Fruit fly (Drosophila melanogaster) whole organism, embryonic: ENCODE data around the gene Col4a1.

ENCODE experiments used
- Abd-B ChIP-seq: fragments of 200-800 bp; sonication (Bioruptor generic); optimal IDR thresholded peaks from 2 replicates; lab custom pipeline; 2018; ENCODE audit warnings: missing biosample characterization, mild to moderate bottlenecking, missing genetic modification characterization, moderate library complexity
- CG10979 ChIP-seq: fragments of 200-800 bp; sonication (Bioruptor generic); optimal IDR thresholded peaks from 2 replicates; lab custom pipeline; 2018; ENCODE audit warnings: missing biosample characterization, mild to moderate bottlenecking, missing genetic modification characterization, moderate library complexity
- CG11504 ChIP-seq: fragments of 200-800 bp; sonication (Bioruptor generic); optimal IDR thresholded peaks from 3 replicates; lab custom pipeline; 2019; ENCODE audit warnings: missing biosample characterization, mild to moderate bottlenecking, missing genetic modification characterization, moderate library complexity
- CG12659 ChIP-seq: fragments of 200-800 bp; sonication (Bioruptor generic); optimal IDR thresholded peaks from 3 replicates; lab custom pipeline; 2017; ENCODE audit warnings: mild to moderate bottlenecking, missing biosample characterization, missing genetic modification reagents, missing genetic modification characterization
- CG12942 ChIP-seq: fragments of 200-800 bp; sonication (Bioruptor generic); optimal IDR thresholded peaks from 3 replicates; lab custom pipeline; 2016; ENCODE audit warnings: missing biosample characterization, missing genetic modification characterization
- CG13894 ChIP-seq: fragments of 200-800 bp; sonication (Bioruptor generic); optimal IDR thresholded peaks from 3 replicates; lab custom pipeline; 2018; ENCODE audit warnings: missing biosample characterization, mild to moderate bottlenecking, missing genetic modification characterization, moderate library complexity
- CG1529 ChIP-seq: fragments of 200-800 bp; sonication (Bioruptor generic); optimal IDR thresholded peaks from 3 replicates; lab custom pipeline; 2018; ENCODE audit warnings: missing biosample characterization, missing genetic modification characterization
- CG15696 ChIP-seq: fragments of 200-800 bp; sonication (Bioruptor generic); optimal IDR thresholded peaks from 2 replicates; lab custom pipeline; 2019; ENCODE audit warnings: missing biosample characterization, mild to moderate bottlenecking, missing genetic modification characterization, moderate library complexity
- CG1602 ChIP-seq: fragments of 200-800 bp; sonication (Bioruptor generic); optimal IDR thresholded peaks from 3 replicates; lab custom pipeline; 2016; ENCODE audit warnings: missing biosample characterization, missing genetic modification characterization
- CG16815 ChIP-seq: fragments of 200-800 bp; sonication (Bioruptor generic); optimal IDR thresholded peaks from 3 replicates; lab custom pipeline; 2017; ENCODE audit warnings: missing biosample characterization, mild to moderate bottlenecking, missing genetic modification characterization
- CG17328 ChIP-seq: fragments of 200-800 bp; sonication (Bioruptor generic); IDR thresholded peaks from 2 replicates; pipeline ENCODE4 v1.3.6; 2022; ENCODE audit warnings: missing biosample characterization, missing genetic modification characterization
- CG17359 ChIP-seq: fragments of 200-800 bp; sonication (Bioruptor generic); optimal IDR thresholded peaks from 3 replicates; lab custom pipeline; 2018; ENCODE audit warnings: missing biosample characterization, mild to moderate bottlenecking, missing genetic modification characterization, moderate library complexity
- CG17361 ChIP-seq: fragments of 200-800 bp; sonication (Bioruptor generic); IDR thresholded peaks from 3 replicates; pipeline ENCODE4 v1.3.6; 2022; ENCODE audit warnings: missing biosample characterization, missing genetic modification characterization
- CG17385 ChIP-seq: fragments of 200-800 bp; sonication (Bioruptor generic); optimal IDR thresholded peaks from 3 replicates; lab custom pipeline; 2018; ENCODE audit warnings: missing biosample characterization, mild to moderate bottlenecking, missing genetic modification characterization
- CG17829 ChIP-seq: fragments of 200-800 bp; optimal IDR thresholded peaks from 2 replicates; lab custom pipeline; 2019; ENCODE audit warnings: missing biosample characterization, mild to moderate bottlenecking, missing genetic modification characterization, moderate library complexity
- CG2129 ChIP-seq: fragments of 200-800 bp; sonication (Bioruptor generic); IDR thresholded peaks from 2 replicates; pipeline ENCODE4 v1.3.6; 2022; ENCODE audit warnings: missing biosample characterization, missing genetic modification characterization; ENCODE audit not compliant: partially characterized antibody
- CG2678 ChIP-seq: fragments of 200-800 bp; sonication (Bioruptor generic); optimal IDR thresholded peaks from 3 replicates; lab custom pipeline; 2019; ENCODE audit warnings: missing biosample characterization, mild to moderate bottlenecking, missing genetic modification characterization, moderate library complexity
- CG2875 ChIP-seq: fragments of 200-800 bp; sonication (Bioruptor generic); optimal IDR thresholded peaks from 2 replicates; lab custom pipeline; 2017; ENCODE audit warnings: missing biosample characterization, mild to moderate bottlenecking, missing genetic modification characterization, missing genetic modification reagents
- CG31365 ChIP-seq: fragments of 200-800 bp; sonication (Bioruptor generic); optimal IDR thresholded peaks from 2 replicates; lab custom pipeline; 2018; ENCODE audit warnings: missing biosample characterization, mild to moderate bottlenecking, missing genetic modification characterization
- CG3726 ChIP-seq: fragments of 200-800 bp; sonication (Bioruptor generic); IDR thresholded peaks from 3 replicates; pipeline ENCODE4, ENCODE4 v1.3.6; 2022; ENCODE audit warnings: missing biosample characterization, missing genetic modification characterization
- CG4360 ChIP-seq: fragments of 200-800 bp; sonication (Bioruptor generic); IDR thresholded peaks from 2 replicates; pipeline ENCODE4 v1.3.6; 2022; ENCODE audit warnings: missing biosample characterization, missing genetic modification characterization
- CG7556 ChIP-seq: fragments of 200-800 bp; sonication (Bioruptor generic); optimal IDR thresholded peaks from 2 replicates; lab custom pipeline; 2017; ENCODE audit warnings: missing biosample characterization, mild to moderate bottlenecking, missing genetic modification characterization
- CG8388 ChIP-seq: fragments of 200-800 bp; sonication (Bioruptor generic); optimal IDR thresholded peaks from 2 replicates; lab custom pipeline; 2019; ENCODE audit warnings: missing biosample characterization, mild to moderate bottlenecking, missing genetic modification characterization, moderate library complexity
- CG8924 ChIP-seq: fragments of 200-800 bp; optimal IDR thresholded peaks from 3 replicates; lab custom pipeline; 2019; ENCODE audit warnings: missing biosample characterization, mild to moderate bottlenecking, missing genetic modification characterization, moderate library complexity
- CG9817 ChIP-seq: fragments of 200-800 bp; sonication (Bioruptor generic); optimal IDR thresholded peaks from 2 replicates; lab custom pipeline; 2018; ENCODE audit warnings: missing biosample characterization, mild to moderate bottlenecking, missing genetic modification characterization, moderate library complexity
- D19A ChIP-seq: fragments of 200-800 bp; optimal IDR thresholded peaks from 3 replicates; lab custom pipeline; 2019; ENCODE audit warnings: missing biosample characterization, mild to moderate bottlenecking, missing genetic modification characterization, moderate library complexity
- Dp ChIP-seq: fragments of 200-800 bp; sonication (Bioruptor generic); optimal IDR thresholded peaks from 2 replicates; lab custom pipeline; 2018; ENCODE audit warnings: missing biosample characterization, mild to moderate bottlenecking, missing genetic modification characterization, moderate library complexity
- Drgx ChIP-seq: fragments of 200-800 bp; sonication (Bioruptor generic); IDR thresholded peaks from 2 replicates; pipeline ENCODE4 v1.3.6; 2022; ENCODE audit warnings: missing biosample characterization, missing genetic modification characterization
- HmgZ ChIP-seq: fragments of 200-800 bp; sonication (Bioruptor generic); optimal IDR thresholded peaks from 2 replicates; lab custom pipeline; 2018; ENCODE audit warnings: missing biosample characterization, mild to moderate bottlenecking, missing genetic modification characterization
- Lpt ChIP-seq: fragments of >200 bp; optimal IDR thresholded peaks from 2 replicates; lab custom pipeline; 2018; ENCODE audit warnings: missing biosample characterization, missing genetic modification characterization
- Nf-YC ChIP-seq: fragments of 200-800 bp; optimal IDR thresholded peaks from 3 replicates; lab custom pipeline; 2019; ENCODE audit warnings: missing biosample characterization, mild to moderate bottlenecking, missing genetic modification characterization, moderate library complexity
- PHDP ChIP-seq: fragments of 200-800 bp; sonication (Bioruptor generic); optimal IDR thresholded peaks from 3 replicates; lab custom pipeline; 2018; ENCODE audit warnings: missing biosample characterization, mild to moderate bottlenecking, missing genetic modification characterization, moderate library complexity
- abd-A ChIP-seq: fragments of 200-800 bp; sonication (Bioruptor generic); optimal IDR thresholded peaks from 3 replicates; lab custom pipeline; 2019; ENCODE audit warnings: missing biosample characterization, mild to moderate bottlenecking, missing genetic modification characterization, moderate library complexity
- dmrt99B ChIP-seq: fragments of 200-800 bp; sonication (Bioruptor generic); optimal IDR thresholded peaks from 2 replicates; lab custom pipeline; 2018; ENCODE audit warnings: missing biosample characterization, mild to moderate bottlenecking, missing genetic modification characterization, moderate library complexity
- ken ChIP-seq: fragments of 200-800 bp; sonication (Bioruptor generic); IDR thresholded peaks from 3 replicates; pipeline ENCODE4 v1.3.6; 2022; ENCODE audit warnings: missing biosample characterization, missing genetic modification characterization
- nerfin-1 ChIP-seq: fragments of 200-800 bp; sonication (Bioruptor generic); optimal IDR thresholded peaks from 3 replicates; lab custom pipeline; 2019; ENCODE audit warnings: missing biosample characterization, mild to moderate bottlenecking, missing genetic modification characterization, moderate library complexity
- prd ChIP-seq, 3 experiments: fragments of >200 bp in 2 of 3; fragments of 200-800 bp in 1 of 3; sonication (Bioruptor generic) in 1 of 3; optimal IDR thresholded peaks in 2 of 3; IDR thresholded peaks in 1 of 3; 2 replicates in 2 of 3; 3 replicates in 1 of 3; pipeline versions ENCODE4 v1.3.6 to Lab custom; 2017 to 2022; ENCODE audit warnings: missing biosample characterization in 1 of 3, missing genetic modification characterization in 1 of 3
- pros ChIP-seq: fragments of 200-800 bp; sonication (Bioruptor generic); optimal IDR thresholded peaks from 3 replicates; lab custom pipeline; 2019; ENCODE audit warnings: missing biosample characterization, mild to moderate bottlenecking, missing genetic modification characterization, moderate library complexity
- sd ChIP-seq: fragments of 200-800 bp; sonication (Bioruptor generic); optimal IDR thresholded peaks from 3 replicates; lab custom pipeline; 2018; ENCODE audit warnings: missing biosample characterization, mild to moderate bottlenecking, missing genetic modification characterization, moderate library complexity
- sens ChIP-seq: fragments of 200-800 bp; sonication (Bioruptor generic); peaks from one replicate; lab custom pipeline; 2016; ENCODE audit warnings: missing biosample characterization, missing genetic modification characterization
- stc ChIP-seq: fragments of 200-800 bp; sonication (Bioruptor generic); IDR thresholded peaks from 2 replicates; pipeline ENCODE4 v1.3.6; 2022; ENCODE audit warnings: missing biosample characterization, missing genetic modification characterization
- trem ChIP-seq: fragments of 200-800 bp; optimal IDR thresholded peaks from 3 replicates; lab custom pipeline; 2019; ENCODE audit warnings: missing biosample characterization, mild to moderate bottlenecking, missing genetic modification characterization, moderate library complexity
- ttk ChIP-seq: fragments of 200-800 bp; sonication (Bioruptor generic); IDR thresholded peaks from 2 replicates; pipeline ENCODE4 v2.1.2; 2022; ENCODE audit warnings: missing biosample characterization, missing genetic modification characterization
- vvl ChIP-seq: fragments of 200-800 bp; sonication (Bioruptor generic); IDR thresholded peaks from 2 replicates; pipeline ENCODE4 v1.3.6; 2022; ENCODE audit warnings: missing biosample characterization, missing genetic modification characterization
- wdn ChIP-seq: fragments of 200-800 bp; sonication (Bioruptor generic); IDR thresholded peaks from 2 replicates; pipeline ENCODE4 v1.3.6; 2022; ENCODE audit warnings: missing biosample characterization, missing genetic modification characterization
- z ChIP-seq: fragments of 200-800 bp; sonication (Bioruptor generic); IDR thresholded peaks from 3 replicates; pipeline ENCODE4 v1.3.6; 2022; ENCODE audit warnings: missing biosample characterization, missing genetic modification characterization
- zen ChIP-seq: fragments of 200-800 bp; sonication (Bioruptor generic); optimal IDR thresholded peaks from 3 replicates; lab custom pipeline; 2018; ENCODE audit warnings: missing biosample characterization, mild to moderate bottlenecking, missing genetic modification characterization, moderate library complexity
- zf30C ChIP-seq: fragments of 200-800 bp; sonication (Bioruptor generic); optimal IDR thresholded peaks from 3 replicates; lab custom pipeline; 2018; ENCODE audit warnings: missing biosample characterization, mild to moderate bottlenecking, missing genetic modification characterization

Gene Col4a1

dm6 chr2L:5037402-5037860, 8.0 kb downstream of the Col4a1 start, which contains the start of the genes CG14042 and SP555 (continued):
- no peak for TF ChIP-seq CG7556
- 0 out of 3 replicates have a peak, but pooled peaks have one; percentile 23 for TF ChIP-seq z
- 0 out of 2 replicates have a peak, but pooled peaks have one; percentile 31 for TF ChIP-seq wdn (GFP tag; lab: Robert Waterston, UW)
- peak; percentile 96 for TF ChIP-seq pros (GFP tag; lab: Kevin White, UChicago)
- TF ChIP-seq sens, result peak; percentile 20
- TF ChIP-seq CG4360 (GFP tag; lab: Robert Waterston, UW), result no peak
- peak; percentile 86 for TF ChIP-seq Nf-YC (tag; lab: Kevin White, UChicago)
- peak; percentile 86 for TF ChIP-seq abd-A
- TF ChIP-seq vvl (GFP tag; lab: Robert Waterston, UW), result peak; percentile 76
- peak; percentile 27 for TF ChIP-seq sd (tag; lab: Kevin White, UChicago)
- peak; percentile 66 for TF ChIP-seq CG13894 (tag; lab: Kevin White, UChicago)
- peak; percentile 37; the same call in 1 of the 2 replicates for TF ChIP-seq Drgx (GFP tag; lab: Robert Waterston, UW)

- peak; percentile 32; the same call in 1 of the 3 replicates for TF ChIP-seq ken (GFP tag; lab: Robert Waterston, UW)
- peak; percentile 5 for TF ChIP-seq CG16815
- no peak for TF ChIP-seq Dp (GFP tag; lab: Kevin White, UChicago)
- no peak for TF ChIP-seq Abd-B
- TF ChIP-seq zf30C (GFP tag; lab: Kevin White, UChicago), result peak; percentile 43
- TF ChIP-seq ttk (GFP tag; lab: Robert Waterston, UW), result no peak
- peak; percentile 42 for TF ChIP-seq PHDP (tag; lab: Kevin White, UChicago)
- peak; percentile 46 for TF ChIP-seq zen (tag; lab: Kevin White, UChicago)
- no peak for TF ChIP-seq CG2129 (GFP tag; lab: Robert Waterston, UW)
- peak; percentile 25 for TF ChIP-seq nerfin-1 (tag; lab: Kevin White, UChicago)
- peak; percentile 49 for TF ChIP-seq CG11504 (tag; lab: Kevin White, UChicago)
- TF ChIP-seq Lpt (GFP tag; lab: Kevin White, UChicago), result no peak
- TF ChIP-seq CG7556, result no peak
- TF ChIP-seq CG1529, result peak; percentile 3
- TF ChIP-seq CG10979, result peak; percentile 58
- TF ChIP-seq CG1602, result peak; percentile 17
- TF ChIP-seq CG17361, result peak; percentile 53; the same call in 2 of the 3 replicates
- TF ChIP-seq trem (tag; lab: Kevin White, UChicago), result peak; percentile 22
- no peak for TF ChIP-seq CG12942 (GFP tag; lab: Kevin White, UChicago)
- TF ChIP-seq CG17359, result peak; percentile 31
- no peak for TF ChIP-seq CG3726
- TF ChIP-seq CG17829 (tag; lab: Kevin White, UChicago), result peak; percentile 30
- TF ChIP-seq CG9817 (tag; lab: Kevin White, UChicago), result no peak
- TF ChIP-seq HmgZ, result peak; percentile 4
- peak; percentile 47 for TF ChIP-seq D19A
- no peak for TF ChIP-seq CG31365 (tag; lab: Kevin White, UChicago)
- no peak for TF ChIP-seq CG12659 (GFP tag; lab: Kevin White, UChicago)
- peak; percentile 15 for TF ChIP-seq CG8388 (GFP tag; lab: Kevin White, UChicago)
- TF ChIP-seq pros (GFP tag; lab: Kevin White, UChicago), result no peak
- TF ChIP-seq CG15696 (tag; lab: Kevin White, UChicago), result peak; percentile 55
- TF ChIP-seq CG17328, result peak; percentile 30; the same call in 1 of the 2 replicates
- peak; percentile 27 for TF ChIP-seq CG8924 (tag; lab: Kevin White, UChicago)
- no peak for TF ChIP-seq prd (optimal IDR thresholded peaks at IDR 0.05; lab: Kevin White, UChicago)
- peak; percentile 47; the same call in 2 of the 3 replicates for TF ChIP-seq prd (GFP tag; IDR thresholded peaks at IDR 0.05; lab: Robert Waterston, UW)
- peak; percentile 37 for TF ChIP-seq dmrt99B (tag; lab: Kevin White, UChicago)
- no peak for TF ChIP-seq stc (GFP tag; lab: Robert Waterston, UW)
- TF ChIP-seq CG2875, result no peak
- TF ChIP-seq CG17385 (GFP tag; lab: Kevin White, UChicago), result peak; percentile 27
- TF ChIP-seq CG2678 (tag; lab: Kevin White, UChicago), result peak; percentile 62
Observed at dm6 chr2L:5042076-5042475, 12.7 kb downstream of the Col4a1 start.
